Worm (Caenorhabditis elegans): ENCODE results near the gene lmd-3.

ce11 chrV:8434400-8434827, 10.2 kb downstream of the lmd-3 start:
- TF ChIP-seq ref-1 (GFP tag; conservative IDR thresholded peaks at IDR 0.05) (no peak), T22C8.4 (GFP tag; IDR thresholded peaks at IDR 0.05) (no peak), ztf-29 (GFP tag; IDR thresholded peaks at IDR 0.05) (no peak), flt-1 (GFP tag; IDR thresholded peaks at IDR 0.05) (no peak), ztf-23 (GFP tag; IDR thresholded peaks at IDR 0.05) (no peak), med-1 (GFP tag; optimal IDR thresholded peaks at IDR 0.05; ENCODE audit: insufficient read depth) (no peak), tab-1 (GFP tag; IDR thresholded peaks at IDR 0.05) (no peak), klf-2 (GFP tag; conservative IDR thresholded peaks at IDR 0.05) (no peak), cog-1 (tag; optimal IDR thresholded peaks at IDR 0.05) (no peak)
